Worm (Caenorhabditis elegans): ENCODE measurements around the gene T23F2.4.

Gene T23F2.4

ce11 chrX:5522769-5523601 lies 8.1 kb upstream of the T23F2.4 start, which contains the start of gene mboa-3 (continued):
- peak; percentile 57 for TF ChIP-seq hlh-30 (tag; optimal IDR thresholded peaks at IDR 0.05; ENCODE audit: insufficient read depth)
- no peak for TF ChIP-seq mdt-29 (GFP tag; IDR thresholded peaks at IDR 0.05)
- TF ChIP-seq aly-2 (tag; optimal IDR thresholded peaks at IDR 0.05) = no peak
- no peak for TF ChIP-seq nhr-42 (GFP tag; IDR thresholded peaks at IDR 0.05)
- no peak for TF ChIP-seq dpl-1 (GFP tag; optimal IDR thresholded peaks at IDR 0.05)
- TF ChIP-seq nhr-76 (tag; optimal IDR thresholded peaks at IDR 0.05) = no peak
- TF ChIP-seq ztf-11 (tag; optimal IDR thresholded peaks at IDR 0.05) = no peak
- no peak for TF ChIP-seq php-3 (GFP tag; IDR thresholded peaks at IDR 0.05)
- peak in 1 of 2 experiments; percentile 84 for TF ChIP-seq mdl-1 (tag; optimal IDR thresholded peaks at IDR 0.05)
- TF ChIP-seq hlh-11 (tag; optimal IDR thresholded peaks at IDR 0.05) = peak; percentile 70
- TF ChIP-seq mes-2 (tag; optimal IDR thresholded peaks at IDR 0.05; ENCODE audit: poor library complexity, severe bottlenecking) = peak; percentile 17
- peak; percentile 51 for TF ChIP-seq nhr-28 (tag; optimal IDR thresholded peaks at IDR 0.05)
- peak in 1 of 2 experiments; percentile 12 for TF ChIP-seq daf-16 (GFP tag; optimal IDR thresholded peaks at IDR 0.05)
- TF ChIP-seq daf-16 (tag; optimal IDR thresholded peaks at IDR 0.05) = peak; percentile 68
- TF ChIP-seq aha-1 (tag) = peak; percentile 97
- no peak for TF ChIP-seq nhr-11 (tag; optimal IDR thresholded peaks at IDR 0.05)
- TF ChIP-seq mxl-3 (GFP tag; optimal IDR thresholded peaks at IDR 0.05) = peak; percentile 64
- no peak for TF ChIP-seq vab-7 (GFP tag; IDR thresholded peaks at IDR 0.05)
- peak in 1 of 2 experiments; percentile 87 for TF ChIP-seq unc-62 (GFP tag; optimal IDR thresholded peaks at IDR 0.05 in 1 of 2)
- TF ChIP-seq unc-62 (tag; optimal IDR thresholded peaks at IDR 0.05) = no peak
- TF ChIP-seq hmg-1.1 (GFP tag; IDR thresholded peaks at IDR 0.05) = 0 out of 2 replicates have a peak, but pooled peaks have one; percentile 10

- TF ChIP-seq madf-5 (GFP tag; IDR thresholded peaks at IDR 0.05) (no peak), mdt-29 (GFP tag; IDR thresholded peaks at IDR 0.05) (no peak), zfp-3 (GFP tag; conservative IDR thresholded peaks at IDR 0.05) (0 out of 2 replicates have a peak, but pooled peaks have one; percentile 60), set-16 (GFP tag; IDR thresholded peaks at IDR 0.05) (no peak), ceh-62 (tag; optimal IDR thresholded peaks at IDR 0.05) (no peak), mxl-3 (GFP tag; optimal IDR thresholded peaks at IDR 0.05) (no peak), F37D6.2 (tag; optimal IDR thresholded peaks at IDR 0.05) (no peak), mep-1 (tag; optimal IDR thresholded peaks at IDR 0.05) (no peak), F26F4.8 (GFP tag; conservative IDR thresholded peaks at IDR 0.05) (no peak), ztf-11 (tag; optimal IDR thresholded peaks at IDR 0.05) (no peak), nhr-237 (tag; optimal IDR thresholded peaks at IDR 0.05) (no peak), dve-1 (tag; optimal IDR thresholded peaks at IDR 0.05; ENCODE audit: insufficient read depth) (peak; percentile 14), dmd-9 (GFP tag; IDR thresholded peaks at IDR 0.05) (no peak), mes-2 (tag; optimal IDR thresholded peaks at IDR 0.05; ENCODE audit: poor library complexity, severe bottlenecking) (no peak), nhr-11 (tag; optimal IDR thresholded peaks at IDR 0.05) (no peak), lsy-2 (tag; optimal IDR thresholded peaks at IDR 0.05) (no peak), unc-62 (GFP tag; optimal IDR thresholded peaks at IDR 0.05 in 1 of 2) (peak in 1 of 2 experiments; percentile 67), unc-62 (tag; optimal IDR thresholded peaks at IDR 0.05) (no peak), hlh-11 (tag; optimal IDR thresholded peaks at IDR 0.05) (no peak), vab-7 (GFP tag; IDR thresholded peaks at IDR 0.05) (no peak), rbr-2 (tag; optimal IDR thresholded peaks at IDR 0.05) (no peak), ceh-20 (GFP tag; IDR thresholded peaks at IDR 0.05) (no peak), ZK546.5 (tag; optimal IDR thresholded peaks at IDR 0.05) (no peak), nhr-48 (tag; optimal IDR thresholded peaks at IDR 0.05) (peak; percentile 15), ceh-28 (tag; optimal IDR thresholded peaks at IDR 0.05) (no peak), daf-16 (GFP tag; optimal IDR thresholded peaks at IDR 0.05) (no peak), daf-16 (tag; optimal IDR thresholded peaks at IDR 0.05) (no peak), nhr-77 (tag; optimal IDR thresholded peaks at IDR 0.05) (no peak), zip-2 (tag; optimal IDR thresholded peaks at IDR 0.05) (no peak), dmd-8 (GFP tag; IDR thresholded peaks at IDR 0.05) (no peak), nhr-76 (tag; optimal IDR thresholded peaks at IDR 0.05) (no peak), ctbp-1 (GFP tag; IDR thresholded peaks at IDR 0.05) (no peak), ama-1 (optimal IDR thresholded peaks at IDR 0.05) (no peak), ceh-32 (tag; optimal IDR thresholded peaks at IDR 0.05; ENCODE audit: poor library complexity) (no peak), attf-4 (tag; optimal IDR thresholded peaks at IDR 0.05) (no peak)
Observed at ce11 chrX:5519567-5519966, 4.7 kb upstream of the T23F2.4 start.
